Fruit fly (Drosophila melanogaster): ENCODE data around the gene bor.

DNA sequence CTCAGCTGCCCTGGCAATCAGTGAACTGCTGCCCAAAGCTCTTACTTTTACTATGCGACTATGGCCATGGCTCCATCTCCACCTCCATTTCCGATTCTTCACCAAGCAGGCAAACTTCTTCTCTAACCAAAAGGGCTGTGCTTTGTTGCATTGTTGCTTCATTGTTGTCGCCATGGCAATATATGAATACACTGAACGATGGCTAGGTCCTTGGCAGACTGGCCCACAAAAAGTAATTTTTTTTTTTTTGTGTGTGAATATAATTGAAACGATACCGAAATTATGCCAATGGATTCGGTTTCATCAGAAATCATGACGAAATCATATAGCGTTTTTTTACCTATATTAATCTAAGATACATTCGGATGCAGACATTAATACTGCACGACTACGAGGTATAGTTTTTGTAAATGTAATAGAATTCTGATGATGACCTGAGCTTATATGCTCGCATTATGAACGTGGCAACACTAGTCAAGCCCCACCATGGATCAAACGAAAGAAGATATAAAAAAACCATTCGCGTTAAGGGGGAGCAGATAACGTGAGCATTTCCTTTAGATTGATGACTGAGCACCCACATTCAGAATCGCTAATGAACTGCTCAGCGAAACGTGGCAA lies 43.8 kb downstream of the bor start:
- TF ChIP-seq CG32121 (GFP tag; IDR thresholded peaks at IDR 0.05) = no peak
- no peak for TF ChIP-seq Pif1B (GFP tag; optimal IDR thresholded peaks at IDR 0.05)
- peak; percentile 24 for TF ChIP-seq CG14655 (GFP tag; optimal IDR thresholded peaks at IDR 0.05)
- no peak for TF ChIP-seq CG8301 (tag; optimal IDR thresholded peaks at IDR 0.05)
- TF ChIP-seq Ets98B (GFP tag; IDR thresholded peaks at IDR 0.05) = no peak
- no peak for TF ChIP-seq Snoo (tag; optimal IDR thresholded peaks at IDR 0.05)
- TF ChIP-seq CG8159 (tag; optimal IDR thresholded peaks at IDR 0.05) = no peak
- TF ChIP-seq EcR (GFP tag; optimal IDR thresholded peaks at IDR 0.05) = no peak
- no peak for TF ChIP-seq CG13204 (GFP tag; optimal IDR thresholded peaks at IDR 0.05)
- no peak for TF ChIP-seq D1 (tag; optimal IDR thresholded peaks at IDR 0.05)
- no peak for TF ChIP-seq CG12605 (GFP tag; IDR thresholded peaks at IDR 0.05)
- no peak for TF ChIP-seq CG10348 (GFP tag; IDR thresholded peaks at IDR 0.05)
- TF ChIP-seq CG9948 (tag; optimal IDR thresholded peaks at IDR 0.05) = no peak
- no peak for TF ChIP-seq CG17806 (tag; optimal IDR thresholded peaks at IDR 0.05)

Data from whole organism, pupa.